Fruit fly (Drosophila melanogaster): ENCODE measurements around the gene Anp.

Gene Anp

dm6 chr3R:30216210-30216609 is 6.5 kb downstream of the Anp start, which contains the start of gene CecC:
Gene CecC, plus strand, starts transcription at chr3R:30216484.
- TF ChIP-seq Mnt (GFP tag; optimal IDR thresholded peaks at IDR 0.05) (no peak), CG7101 (tag; optimal IDR thresholded peaks at IDR 0.05) (no peak), cic (GFP tag; optimal IDR thresholded peaks at IDR 0.05) (no peak), CG12768 (GFP tag; optimal IDR thresholded peaks at IDR 0.05) (no peak), Hr96 (GFP tag; optimal IDR thresholded peaks at IDR 0.05) (no peak), CG14711 (tag; optimal IDR thresholded peaks at IDR 0.05) (no peak), bab1 (GFP tag; optimal IDR thresholded peaks at IDR 0.05) (no peak), CG7045 (GFP tag; optimal IDR thresholded peaks at IDR 0.05) (no peak), Clk (GFP tag; optimal IDR thresholded peaks at IDR 0.05) (no peak), Crg-1 (GFP tag; optimal IDR thresholded peaks at IDR 0.05) (no peak), CG11617 (GFP tag; optimal IDR thresholded peaks at IDR 0.05) (no peak)

- no peak for TF ChIP-seq Mnt (GFP tag; optimal IDR thresholded peaks at IDR 0.05)
Measured at dm6 chr3R:30222236-30222635, 12.5 kb downstream of the Anp start.

dm6 chr3R:30224577-30224976 is 14.8 kb downstream of the Anp start:
- TF ChIP-seq toe (GFP tag; optimal IDR thresholded peaks at IDR 0.05) (no peak), Hr96 (GFP tag; optimal IDR thresholded peaks at IDR 0.05) (no peak), Clk (GFP tag; optimal IDR thresholded peaks at IDR 0.05) (no peak), cic (GFP tag; optimal IDR thresholded peaks at IDR 0.05) (no peak), cnc (optimal IDR thresholded peaks at IDR 0.05) (no peak), tj (GFP tag; optimal IDR thresholded peaks at IDR 0.05) (no peak), Crg-1 (GFP tag; optimal IDR thresholded peaks at IDR 0.05) (no peak), pad (GFP tag; optimal IDR thresholded peaks at IDR 0.05) (no peak), ovo (GFP tag; optimal IDR thresholded peaks at IDR 0.05) (no peak)

dm6 chr3R:30235253-30235652 is 25.5 kb downstream of the Anp start:
- no peak for TF ChIP-seq CG12768 (GFP tag; optimal IDR thresholded peaks at IDR 0.05)
- no peak for TF ChIP-seq tj (GFP tag; optimal IDR thresholded peaks at IDR 0.05)
- TF ChIP-seq ovo (GFP tag; optimal IDR thresholded peaks at IDR 0.05) = no peak
- no peak for TF ChIP-seq cnc (optimal IDR thresholded peaks at IDR 0.05)
- no peak for TF ChIP-seq CG5204 (GFP tag; optimal IDR thresholded peaks at IDR 0.05)
- no peak for TF ChIP-seq pad (GFP tag; optimal IDR thresholded peaks at IDR 0.05)
- TF ChIP-seq Crg-1 (GFP tag; optimal IDR thresholded peaks at IDR 0.05) = no peak

dm6 chr3R:30236994-30237393 is 27.2 kb downstream of the Anp start:
- no peak for TF ChIP-seq CG7101 (tag; optimal IDR thresholded peaks at IDR 0.05)
- no peak for TF ChIP-seq Crg-1 (GFP tag; optimal IDR thresholded peaks at IDR 0.05)
- TF ChIP-seq Hr96 (GFP tag; optimal IDR thresholded peaks at IDR 0.05) = no peak
- no peak for TF ChIP-seq toe (GFP tag; optimal IDR thresholded peaks at IDR 0.05)
- TF ChIP-seq CG12768 (GFP tag; optimal IDR thresholded peaks at IDR 0.05) = no peak
- TF ChIP-seq Mnt (GFP tag; optimal IDR thresholded peaks at IDR 0.05) = no peak
- TF ChIP-seq pad (GFP tag; optimal IDR thresholded peaks at IDR 0.05) = no peak
- TF ChIP-seq CG14711 (tag; optimal IDR thresholded peaks at IDR 0.05) = no peak
- no peak for TF ChIP-seq Clk (GFP tag; optimal IDR thresholded peaks at IDR 0.05)
- no peak for TF ChIP-seq kay (GFP tag; ENCODE audit: borderline replicate concordance)
- no peak for TF ChIP-seq CG11617 (GFP tag; optimal IDR thresholded peaks at IDR 0.05)
- no peak for TF ChIP-seq cic (GFP tag; optimal IDR thresholded peaks at IDR 0.05)
- no peak for TF ChIP-seq CG1620 (GFP tag; optimal IDR thresholded peaks at IDR 0.05)
- TF ChIP-seq CG7045 (GFP tag; optimal IDR thresholded peaks at IDR 0.05) = no peak

- no peak for TF ChIP-seq CG11617 (GFP tag; optimal IDR thresholded peaks at IDR 0.05)
- TF ChIP-seq CG5204 (GFP tag; optimal IDR thresholded peaks at IDR 0.05) = no peak
- TF ChIP-seq cnc (optimal IDR thresholded peaks at IDR 0.05) = no peak
- no peak for TF ChIP-seq kay (GFP tag; ENCODE audit: borderline replicate concordance)
- no peak for TF ChIP-seq Clk (GFP tag; optimal IDR thresholded peaks at IDR 0.05)
- no peak for TF ChIP-seq tj (GFP tag; optimal IDR thresholded peaks at IDR 0.05)
- TF ChIP-seq CG7101 (tag; optimal IDR thresholded peaks at IDR 0.05) = no peak
- no peak for TF ChIP-seq CG7045 (GFP tag; optimal IDR thresholded peaks at IDR 0.05)
- no peak for TF ChIP-seq ovo (GFP tag; optimal IDR thresholded peaks at IDR 0.05)
- no peak for TF ChIP-seq cic (GFP tag; optimal IDR thresholded peaks at IDR 0.05)
- TF ChIP-seq CG1620 (GFP tag; optimal IDR thresholded peaks at IDR 0.05) = no peak
- no peak for TF ChIP-seq Crg-1 (GFP tag; optimal IDR thresholded peaks at IDR 0.05)
- TF ChIP-seq CG33017 (tag; optimal IDR thresholded peaks at IDR 0.05) = no peak
Measured at dm6 chr3R:30237634-30238033, 27.9 kb downstream of the Anp start, which contains the start of gene CG43448. Gene CG43448, minus strand, starts transcription at chr3R:30237734.

dm6 chr3R:30240245-30240644 is 30.5 kb downstream of the Anp start:
- no peak for TF ChIP-seq CG11617 (GFP tag; optimal IDR thresholded peaks at IDR 0.05)
- no peak for TF ChIP-seq kay (GFP tag; ENCODE audit: borderline replicate concordance)
- TF ChIP-seq toe (GFP tag; optimal IDR thresholded peaks at IDR 0.05) = no peak
- no peak for TF ChIP-seq Clk (GFP tag; optimal IDR thresholded peaks at IDR 0.05)

dm6 chr3R:30243262-30243815 is 33.6 kb downstream of the Anp start, which contains the start of gene CG9737:
Gene CG9737, minus strand, starts transcription at chr3R:30243312.
- peak; percentile 40 for TF ChIP-seq CG11617 (GFP tag; optimal IDR thresholded peaks at IDR 0.05)
- no peak for TF ChIP-seq ovo (GFP tag; optimal IDR thresholded peaks at IDR 0.05)
- TF ChIP-seq Hr96 (GFP tag; optimal IDR thresholded peaks at IDR 0.05) = peak; percentile 70
- no peak for TF ChIP-seq CG1620 (GFP tag; optimal IDR thresholded peaks at IDR 0.05)
- peak; percentile 8 for TF ChIP-seq kay (GFP tag; ENCODE audit: borderline replicate concordance)
- TF ChIP-seq Crg-1 (GFP tag; optimal IDR thresholded peaks at IDR 0.05) = no peak
- TF ChIP-seq toe (GFP tag; optimal IDR thresholded peaks at IDR 0.05) = peak; percentile 71
- no peak for TF ChIP-seq Clk (GFP tag; optimal IDR thresholded peaks at IDR 0.05)
- TF ChIP-seq pad (GFP tag; optimal IDR thresholded peaks at IDR 0.05) = no peak
- peak; percentile 35 for TF ChIP-seq CG7045 (GFP tag; optimal IDR thresholded peaks at IDR 0.05)
- TF ChIP-seq CG7101 (tag; optimal IDR thresholded peaks at IDR 0.05) = no peak
- peak; percentile 44 for TF ChIP-seq cic (GFP tag; optimal IDR thresholded peaks at IDR 0.05)
- TF ChIP-seq CG14711 (tag; optimal IDR thresholded peaks at IDR 0.05) = no peak
- peak; percentile 93 for TF ChIP-seq tj (GFP tag; optimal IDR thresholded peaks at IDR 0.05)
- no peak for TF ChIP-seq Mnt (GFP tag; optimal IDR thresholded peaks at IDR 0.05)
- peak; percentile 67 for TF ChIP-seq bab1 (GFP tag; optimal IDR thresholded peaks at IDR 0.05)
- TF ChIP-seq CG5204 (GFP tag; optimal IDR thresholded peaks at IDR 0.05) = peak; percentile 26
- TF ChIP-seq CG33017 (tag; optimal IDR thresholded peaks at IDR 0.05) = peak; percentile 26
- no peak for TF ChIP-seq cnc (optimal IDR thresholded peaks at IDR 0.05)
- peak; percentile 82 for TF ChIP-seq CG12768 (GFP tag; optimal IDR thresholded peaks at IDR 0.05)
